Fruit fly (Drosophila melanogaster) whole organism, embryonic: ENCODE measurements around the gene Pph13.

Source experiments
- Abd-B ChIP-seq: fragments of 200-800 bp; sonication (Bioruptor generic); optimal IDR thresholded peaks from 2 replicates; lab custom pipeline; 2018; ENCODE audit warnings: missing biosample characterization, mild to moderate bottlenecking, missing genetic modification characterization, moderate library complexity
- CG10321 ChIP-seq: fragments of 200-800 bp; sonication (Bioruptor generic); IDR thresholded peaks from 2 replicates; pipeline ENCODE4 v1.3.6; 2022; ENCODE audit warnings: missing biosample characterization, missing genetic modification characterization
- CG10366 ChIP-seq: fragments of 200-800 bp; sonication (Bioruptor generic); IDR thresholded peaks from 2 replicates; pipeline ENCODE4 v1.3.6; 2022; ENCODE audit warnings: missing biosample characterization, missing genetic modification characterization
- CG10431 ChIP-seq: fragments of 200-800 bp; sonication (Bioruptor generic); optimal IDR thresholded peaks from 3 replicates; lab custom pipeline; 2018; ENCODE audit warnings: missing biosample characterization, mild to moderate bottlenecking, missing genetic modification characterization
- CG11398 ChIP-seq: fragments of 200-800 bp; sonication (Bioruptor generic); optimal IDR thresholded peaks from 2 replicates; lab custom pipeline; 2016; ENCODE audit warnings: missing biosample characterization, missing genetic modification characterization
- CG11456 ChIP-seq: fragments of 200-800 bp; sonication (Bioruptor generic); IDR thresholded peaks from 3 replicates; pipeline ENCODE4 v1.3.6; 2022; ENCODE audit warnings: missing biosample characterization, missing genetic modification characterization
- CG11560 ChIP-seq: fragments of 200-800 bp; sonication (Bioruptor generic); IDR thresholded peaks from 3 replicates; pipeline ENCODE4 v1.3.6; 2022; ENCODE audit warnings: missing biosample characterization, missing genetic modification characterization
- CG12236 ChIP-seq: fragments of 200-800 bp; sonication (Bioruptor generic); optimal IDR thresholded peaks from 2 replicates; lab custom pipeline; 2016; ENCODE audit warnings: missing biosample characterization, missing genetic modification characterization
- CG13624 ChIP-seq: fragments of 200-800 bp; sonication (Bioruptor generic); optimal IDR thresholded peaks from 2 replicates; lab custom pipeline; 2016; ENCODE audit warnings: missing biosample characterization, missing genetic modification characterization
- CG15073 ChIP-seq: fragments of 200-800 bp; sonication (Bioruptor generic); optimal IDR thresholded peaks from 2 replicates; lab custom pipeline; 2016; ENCODE audit warnings: missing biosample characterization, missing genetic modification characterization
- CG1529 ChIP-seq: fragments of 200-800 bp; sonication (Bioruptor generic); optimal IDR thresholded peaks from 3 replicates; lab custom pipeline; 2018; ENCODE audit warnings: missing biosample characterization, missing genetic modification characterization
- CG16863 ChIP-seq: fragments of 200-800 bp; sonication (Bioruptor generic); optimal IDR thresholded peaks from 3 replicates; lab custom pipeline; 2016; ENCODE audit warnings: missing biosample characterization, missing genetic modification characterization
- CG2889 ChIP-seq: fragments of 200-800 bp; sonication (Bioruptor generic); IDR thresholded peaks from 3 replicates; pipeline ENCODE4 v1.3.6; 2022; ENCODE audit warnings: missing biosample characterization, missing genetic modification characterization
- CG30020 ChIP-seq: fragments of 200-800 bp; optimal IDR thresholded peaks from 2 replicates; lab custom pipeline; 2019; ENCODE audit warnings: missing biosample characterization, mild to moderate bottlenecking, missing genetic modification characterization, moderate library complexity
- CG30403 ChIP-seq: fragments of 200-800 bp; sonication (Bioruptor generic); optimal IDR thresholded peaks from 3 replicates; lab custom pipeline; 2016; ENCODE audit warnings: missing biosample characterization, missing genetic modification characterization
- CG3847 ChIP-seq: fragments of 200-800 bp; sonication (Bioruptor generic); IDR thresholded peaks from 2 replicates; pipeline ENCODE4 v1.3.6; 2022; ENCODE audit warnings: missing biosample characterization, missing genetic modification characterization
- CG4328 ChIP-seq: fragments of 200-800 bp; sonication (Bioruptor generic); optimal IDR thresholded peaks from 3 replicates; lab custom pipeline; 2017; ENCODE audit warnings: missing biosample characterization, missing genetic modification reagents, missing genetic modification characterization
- CG8290 ChIP-seq, 3 experiments: fragments of 200-800 bp; sonication (Bioruptor generic); optimal IDR thresholded peaks; 2 replicates each; lab custom pipeline; 2016 to 2019; ENCODE audit warnings: missing biosample characterization in 3 of 3, missing genetic modification characterization in 3 of 3, mild to moderate bottlenecking in 2 of 3, moderate library complexity in 1 of 3
- CTCF ChIP-seq: fragments of 200-800 bp; sonication (Bioruptor generic); optimal IDR thresholded peaks from 2 replicates; lab custom pipeline; 2017; ENCODE audit warnings: missing biosample characterization, mild to moderate bottlenecking, missing genetic modification characterization, moderate library complexity
- D ChIP-seq, 2 experiments: fragments of 200-800 bp in 1 of 2; fragments of >200 bp in 1 of 2; sonication (Bioruptor generic) in 1 of 2; optimal IDR thresholded peaks; 2 replicates in 1 of 2; 3 replicates in 1 of 2; lab custom pipeline; 2017; ENCODE audit warnings: mild to moderate bottlenecking in 1 of 2, missing biosample characterization in 1 of 2, missing genetic modification characterization in 1 of 2, missing genetic modification reagents in 1 of 2
- Dek ChIP-seq: fragments of 200-800 bp; sonication (Bioruptor generic); optimal IDR thresholded peaks from 3 replicates; lab custom pipeline; 2019; ENCODE audit warnings: missing biosample characterization, mild to moderate bottlenecking, missing genetic modification characterization, moderate library complexity
- Dip2 ChIP-seq: fragments of 200-800 bp; sonication (Bioruptor generic); IDR thresholded peaks from 2 replicates; pipeline ENCODE4 v1.3.6; 2022; ENCODE audit warnings: missing biosample characterization, missing genetic modification characterization
- Ets65A ChIP-seq: fragments of 200-800 bp; sonication (Bioruptor generic); peaks from one replicate; lab custom pipeline; 2016; ENCODE audit warnings: missing biosample characterization, missing genetic modification characterization
- GATAe ChIP-seq: fragments of 200-800 bp; sonication (Bioruptor generic); conservative IDR thresholded peaks from 2 replicates; pipeline ENCODE4 v1.3.6; 2022; ENCODE audit warnings: missing biosample characterization, missing genetic modification characterization
- MBD-R2 ChIP-seq: fragments of 200-800 bp; sonication (Bioruptor generic); IDR thresholded peaks from 2 replicates; pipeline ENCODE4 v1.3.6; 2022; ENCODE audit warnings: missing biosample characterization, missing genetic modification characterization
- Max ChIP-seq: fragments of 200-800 bp; sonication (Bioruptor generic); optimal IDR thresholded peaks from 2 replicates; lab custom pipeline; 2016; ENCODE audit warnings: missing biosample characterization, mild to moderate bottlenecking, missing genetic modification characterization
- Mrtf ChIP-seq: fragments of 200-800 bp; sonication (Bioruptor generic); IDR thresholded peaks from 3 replicates; pipeline ENCODE4 v1.3.6; 2022; ENCODE audit warnings: missing biosample characterization, missing genetic modification characterization
- NC2α ChIP-seq: fragments of 200-800 bp; sonication (Bioruptor generic); optimal IDR thresholded peaks from 2 replicates; lab custom pipeline; 2016; ENCODE audit warnings: missing biosample characterization, missing genetic modification characterization
- Nf-YA ChIP-seq: fragments of 200-800 bp; sonication (Bioruptor generic); IDR thresholded peaks from 2 replicates; pipeline ENCODE4 v1.3.6; 2022; ENCODE audit warnings: missing biosample characterization, missing genetic modification characterization
- PHDP ChIP-seq: fragments of 200-800 bp; sonication (Bioruptor generic); optimal IDR thresholded peaks from 3 replicates; lab custom pipeline; 2018; ENCODE audit warnings: missing biosample characterization, mild to moderate bottlenecking, missing genetic modification characterization, moderate library complexity
- Sin3A ChIP-seq: fragments of >200 bp; optimal IDR thresholded peaks from 2 replicates; lab custom pipeline; 2018
- Vsx1 ChIP-seq: fragments of 200-800 bp; sonication (Bioruptor generic); optimal IDR thresholded peaks from 2 replicates; lab custom pipeline; 2017; ENCODE audit warnings: missing biosample characterization, mild to moderate bottlenecking, missing genetic modification characterization, missing genetic modification reagents
- az2 ChIP-seq: fragments of 200-800 bp; sonication (Bioruptor generic); optimal IDR thresholded peaks from 3 replicates; lab custom pipeline; 2016; ENCODE audit warnings: missing biosample characterization, missing genetic modification characterization
- cato ChIP-seq: fragments of 200-800 bp; sonication (Bioruptor generic); optimal IDR thresholded peaks from 2 replicates; lab custom pipeline; 2016; ENCODE audit warnings: missing biosample characterization, missing genetic modification characterization, borderline replicate concordance
- ci ChIP-seq: fragments of 200-800 bp; sonication (Bioruptor generic); IDR thresholded peaks from 3 replicates; pipeline ENCODE4 v1.3.6; 2022; ENCODE audit warnings: missing biosample characterization, missing genetic modification characterization
- corto ChIP-seq: fragments of 200-800 bp; sonication (Bioruptor generic); optimal IDR thresholded peaks from 2 replicates; lab custom pipeline; 2016; ENCODE audit warnings: missing biosample characterization, mild to moderate bottlenecking, missing genetic modification characterization, moderate library complexity
- crc ChIP-seq: fragments of 200-800 bp; sonication (Bioruptor generic); optimal IDR thresholded peaks from 2 replicates; lab custom pipeline; 2016; ENCODE audit warnings: missing biosample characterization, missing genetic modification characterization
- emc ChIP-seq: fragments of 200-800 bp; sonication (Bioruptor generic); optimal IDR thresholded peaks from 2 replicates; lab custom pipeline; 2016; ENCODE audit warnings: missing biosample characterization, missing genetic modification characterization
- en ChIP-seq: fragments of 200-800 bp; sonication (Bioruptor generic); optimal IDR thresholded peaks from 2 replicates; lab custom pipeline; 2016; ENCODE audit warnings: missing biosample characterization, missing genetic modification characterization
- fu2 ChIP-seq: fragments of 200-800 bp; sonication (Bioruptor generic); optimal IDR thresholded peaks from 2 replicates; lab custom pipeline; 2016; ENCODE audit warnings: missing biosample characterization, missing genetic modification characterization
- grau ChIP-seq: fragments of 200-800 bp; optimal IDR thresholded peaks from 3 replicates; lab custom pipeline; 2019; ENCODE audit warnings: missing biosample characterization, mild to moderate bottlenecking, missing genetic modification characterization, moderate library complexity
- maf-S ChIP-seq: fragments of 200-800 bp; sonication (Bioruptor generic); optimal IDR thresholded peaks from 2 replicates; lab custom pipeline; 2016; ENCODE audit warnings: missing biosample characterization, missing genetic modification characterization
- mirr ChIP-seq: fragments of 200-800 bp; sonication (Bioruptor generic); optimal IDR thresholded peaks from 3 replicates; lab custom pipeline; 2018; ENCODE audit warnings: missing biosample characterization, mild to moderate bottlenecking, missing genetic modification characterization
- nom ChIP-seq: fragments of 200-800 bp; sonication (Bioruptor generic); optimal IDR thresholded peaks from 2 replicates; lab custom pipeline; 2017; ENCODE audit warnings: missing biosample characterization, missing genetic modification characterization, mild to moderate bottlenecking, moderate library complexity, missing genetic modification reagents
- pita ChIP-seq: fragments of 200-800 bp; sonication (Bioruptor generic); optimal IDR thresholded peaks from 2 replicates; lab custom pipeline; 2017; ENCODE audit warnings: missing biosample characterization, mild to moderate bottlenecking, missing genetic modification characterization
- slou ChIP-seq: fragments of 200-800 bp; sonication (Bioruptor generic); optimal IDR thresholded peaks from 3 replicates; lab custom pipeline; 2016; ENCODE audit warnings: missing biosample characterization, missing genetic modification characterization
- ssp ChIP-seq: fragments of 200-800 bp; sonication (Bioruptor generic); IDR thresholded peaks from 2 replicates; pipeline ENCODE4 v1.3.6; 2022; ENCODE audit warnings: missing biosample characterization, missing genetic modification characterization
- sug ChIP-seq: fragments of 200-800 bp; optimal IDR thresholded peaks from 2 replicates; lab custom pipeline; 2019; ENCODE audit warnings: missing biosample characterization, mild to moderate bottlenecking, missing genetic modification characterization, moderate library complexity
- tgo ChIP-seq: fragments of 200-800 bp; sonication (Bioruptor generic); IDR thresholded peaks from 3 replicates; pipeline ENCODE4 v1.3.6; 2022; ENCODE audit warnings: missing biosample characterization, missing genetic modification characterization
- tll ChIP-seq, 2 experiments: fragments of 200-800 bp in 1 of 2; fragments of >200 bp in 1 of 2; sonication (Bioruptor generic) in 1 of 2; optimal IDR thresholded peaks; 2 replicates each; lab custom pipeline; 2017 to 2019; ENCODE audit warnings: missing biosample characterization in 2 of 2, missing genetic modification characterization in 2 of 2, mild to moderate bottlenecking in 1 of 2, moderate library complexity in 1 of 2
- zen2 ChIP-seq: fragments of 200-800 bp; sonication (Bioruptor generic); IDR thresholded peaks from 3 replicates; pipeline ENCODE4 v1.3.6; 2022; ENCODE audit warnings: missing biosample characterization, missing genetic modification characterization; ENCODE audit not compliant: partially characterized antibody

Pph13 gene

dm6 chr2L:574226-574625 lies 3.1 kb upstream of the Pph13 start, which contains the start of the genes Ipk2 and cold (continued):
- TF ChIP-seq corto (GFP tag; lab: Kevin White, UChicago) = no peak
- peak; percentile 73 for TF ChIP-seq maf-S (GFP tag; lab: Kevin White, UChicago)
- TF ChIP-seq sug (tag; lab: Kevin White, UChicago) = no peak
- no peak for TF ChIP-seq CG2889 (GFP tag; lab: Robert Waterston, UW)
- peak; percentile 50 for TF ChIP-seq CG1529
- TF ChIP-seq mirr (GFP tag; lab: Kevin White, UChicago) = peak; percentile 63
- TF ChIP-seq grau = peak; percentile 83
- TF ChIP-seq CG13624 = peak; percentile 91
- peak; percentile 63; the same call in 1 of the 3 replicates for TF ChIP-seq CG11560 (tag; lab: Robert Waterston, UW)
- TF ChIP-seq zen2 = no peak
- TF ChIP-seq Ets65A (GFP tag; lab: Kevin White, UChicago) = peak; percentile 99
- TF ChIP-seq GATAe (GFP tag; lab: Robert Waterston, UW) = peak; percentile 56; the same call in 1 of the 2 replicates
- TF ChIP-seq Sin3A (lab: Kevin White, UChicago) = peak; percentile 93
- peak; percentile 66 for TF ChIP-seq ssp (GFP tag; lab: Robert Waterston, UW)
- TF ChIP-seq CG16863 (GFP tag; lab: Kevin White, UChicago) = peak; percentile 64
- TF ChIP-seq CG30403 = peak; percentile 90
- no peak for TF ChIP-seq pita
- peak; percentile 63 for TF ChIP-seq cato (GFP tag; lab: Kevin White, UChicago)
- peak; percentile 62 for TF ChIP-seq CG30020 (tag; lab: Kevin White, UChicago)
- TF ChIP-seq CG15073 = no peak
- peak; percentile 54 for TF ChIP-seq CG11398 (GFP tag; lab: Kevin White, UChicago)
- peak; percentile 12 to 46 for TF ChIP-seq tll (GFP tag; optimal IDR thresholded peaks at IDR 0.05; lab: Kevin White, UChicago)
- peak; percentile 70 for TF ChIP-seq nom (GFP tag; lab: Kevin White, UChicago)
- no peak for TF ChIP-seq Vsx1 (GFP tag; lab: Kevin White, UChicago)
- TF ChIP-seq Mrtf (GFP tag; lab: Robert Waterston, UW) = peak; percentile 63; the same call in 2 of the 3 replicates
- TF ChIP-seq tgo (GFP tag; lab: Robert Waterston, UW) = peak; percentile 58
- TF ChIP-seq CTCF (GFP tag; lab: Kevin White, UChicago) = peak; percentile 70
- TF ChIP-seq emc = no peak
- TF ChIP-seq ci = peak; percentile 60
- TF ChIP-seq NC2α (GFP tag; lab: Kevin White, UChicago) = peak; percentile 42
- peak; percentile 78 for TF ChIP-seq slou (GFP tag; lab: Kevin White, UChicago)
- TF ChIP-seq en (GFP tag; lab: Kevin White, UChicago) = no peak
- no peak for TF ChIP-seq Dip2 (GFP tag; lab: Robert Waterston, UW)
- peak; percentile 79 for TF ChIP-seq fu2 (GFP tag; lab: Kevin White, UChicago)
- TF ChIP-seq Dek = peak; percentile 58
- TF ChIP-seq az2 = peak; percentile 74
- TF ChIP-seq Nf-YA (GFP tag; lab: Robert Waterston, UW) = 0 out of 2 replicates have a peak, but pooled peaks have one; percentile 17
- TF ChIP-seq Abd-B (GFP tag; lab: Kevin White, UChicago) = peak; percentile 86
- peak; percentile 89 for TF ChIP-seq Max
- no peak for TF ChIP-seq PHDP (tag; lab: Kevin White, UChicago)
- peak; percentile 44 for TF ChIP-seq CG10431 (GFP tag; lab: Kevin White, UChicago)
- peak; percentile 97 for TF ChIP-seq MBD-R2 (GFP tag; lab: Robert Waterston, UW)
- peak; percentile 69 for TF ChIP-seq CG8290 (GFP tag; optimal IDR thresholded peaks at IDR 0.05; lab: Kevin White, UChicago)
- TF ChIP-seq CG8290 (tag; optimal IDR thresholded peaks at IDR 0.05; lab: Kevin White, UChicago) = peak in 1 of 2 experiments; percentile 23
- no peak for TF ChIP-seq CG10321 (GFP tag; lab: Robert Waterston, UW)
- peak; percentile 93 for TF ChIP-seq CG3847
- no peak for TF ChIP-seq D (optimal IDR thresholded peaks at IDR 0.05; lab: Kevin White, UChicago)
- TF ChIP-seq D (GFP tag; optimal IDR thresholded peaks at IDR 0.05; lab: Kevin White, UChicago) = peak; percentile 50
- no peak for TF ChIP-seq crc (GFP tag; lab: Kevin White, UChicago)
- peak; percentile 60 for TF ChIP-seq CG10366 (GFP tag; lab: Robert Waterston, UW)
- TF ChIP-seq CG4328 (GFP tag; lab: Kevin White, UChicago) = peak; percentile 69
- TF ChIP-seq CG11456 (GFP tag; lab: Robert Waterston, UW) = peak; percentile 80; the same call in 2 of the 3 replicates
- TF ChIP-seq CG12236 (GFP tag; lab: Kevin White, UChicago) = peak; percentile 44
